Worm (Caenorhabditis elegans): ENCODE data around the gene K05F1.10.

The K05F1.10 gene

DNA sequence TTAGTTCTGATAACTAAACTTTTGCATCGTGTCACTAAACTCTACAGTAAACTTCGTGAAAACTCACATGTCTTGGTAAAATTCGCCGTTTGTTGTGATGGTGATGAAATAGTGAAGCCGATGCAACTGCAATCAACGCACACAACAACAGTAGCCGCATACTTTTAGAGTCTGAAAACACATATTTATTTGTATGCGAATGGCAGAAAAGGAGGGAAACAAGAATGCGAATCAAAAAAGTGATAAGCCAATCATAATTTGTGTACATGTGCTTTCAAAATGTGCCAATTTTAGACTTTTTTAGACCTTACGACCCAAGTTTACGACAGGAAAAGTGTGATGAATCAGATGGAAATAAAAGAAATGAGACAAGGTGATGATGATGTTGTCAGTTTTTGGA, at the start of gene K05F1.10:
K05F1.10 (minus strand) TSS at position 171 of the 400 bp plus-strand sequence.
- TF ChIP-seq snpc-4 (tag; optimal IDR thresholded peaks at IDR 0.05) (no peak), blmp-1 (tag; optimal IDR thresholded peaks at IDR 0.05) (no peak), lin-32 (GFP tag; optimal IDR thresholded peaks at IDR 0.05) (no peak), unc-62 (GFP tag; optimal IDR thresholded peaks at IDR 0.05) (no peak), sptf-1 (tag; optimal IDR thresholded peaks at IDR 0.05) (no peak), mab-5 (tag; optimal IDR thresholded peaks at IDR 0.05) (no peak), elt-1 (tag; optimal IDR thresholded peaks at IDR 0.05; ENCODE audit: borderline replicate concordance, insufficient read depth) (no peak), flh-1 (GFP tag; optimal IDR thresholded peaks at IDR 0.05) (no peak), ceh-39 (tag; optimal IDR thresholded peaks at IDR 0.05) (no peak), M03D4.4 (tag; optimal IDR thresholded peaks at IDR 0.05) (no peak), hlh-1 (tag; optimal IDR thresholded peaks at IDR 0.05) (no peak)

DNA sequence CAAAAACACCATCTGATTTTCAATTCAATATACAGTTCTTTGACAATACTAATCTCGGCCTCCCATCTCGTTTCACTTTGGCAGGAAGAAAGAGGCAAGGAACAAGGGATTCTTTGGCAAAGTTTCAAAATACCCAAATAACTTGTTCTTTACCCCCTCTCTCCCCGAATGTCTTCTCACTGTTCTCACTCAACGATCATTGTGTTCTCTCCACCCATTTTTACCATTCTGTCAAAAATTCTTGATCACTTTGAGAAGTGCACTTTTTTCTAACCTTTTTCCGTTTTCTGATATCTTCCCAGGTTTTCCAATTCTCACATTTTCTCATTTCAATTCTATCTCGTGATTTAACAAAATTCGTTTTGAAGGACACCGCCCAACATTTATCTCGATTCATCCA, 48.8 kb upstream of the K05F1.10 start, which contains the start of gene H41C03.1:
H41C03.1 (plus strand) TSS at position 301 of the 400 bp plus-strand sequence.
- no peak for TF ChIP-seq nhr-237 (tag; optimal IDR thresholded peaks at IDR 0.05)
- no peak for TF ChIP-seq unc-62 (GFP tag; optimal IDR thresholded peaks at IDR 0.05)
- TF ChIP-seq mls-2 (tag; optimal IDR thresholded peaks at IDR 0.05) = no peak
- TF ChIP-seq unc-120 (tag; optimal IDR thresholded peaks at IDR 0.05; ENCODE audit: poor library complexity, severe bottlenecking) = no peak
- TF ChIP-seq ceh-39 (tag; optimal IDR thresholded peaks at IDR 0.05) = no peak
- no peak for TF ChIP-seq sptf-1 (tag; optimal IDR thresholded peaks at IDR 0.05)
- no peak for TF ChIP-seq ztf-11 (tag; optimal IDR thresholded peaks at IDR 0.05)
- TF ChIP-seq M03D4.4 (tag; optimal IDR thresholded peaks at IDR 0.05) = no peak
- no peak for TF ChIP-seq mab-5 (tag; optimal IDR thresholded peaks at IDR 0.05)
- TF ChIP-seq nhr-12 (tag; optimal IDR thresholded peaks at IDR 0.05) = no peak
- TF ChIP-seq cnd-1 (tag; optimal IDR thresholded peaks at IDR 0.05) = no peak

DNA sequence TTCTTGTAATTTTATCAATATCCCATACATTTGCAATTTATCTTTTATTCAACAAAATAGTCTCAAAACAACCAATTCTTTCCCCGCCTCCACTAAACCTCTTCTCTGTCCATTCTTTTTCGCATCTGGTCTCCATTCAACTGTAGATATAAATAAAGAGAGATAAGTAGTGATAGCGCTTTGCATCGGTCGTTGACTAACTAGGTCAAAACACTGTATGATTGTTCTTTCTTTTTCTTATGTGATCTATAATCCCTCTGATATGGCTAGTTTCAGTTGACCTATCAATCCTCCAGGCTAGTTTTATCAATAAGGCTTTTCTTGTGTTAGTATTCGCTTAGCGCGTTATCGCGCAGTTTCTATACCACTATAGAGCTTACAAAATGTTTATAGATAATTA, 48.0 kb upstream of the K05F1.10 start:
- TF ChIP-seq nhr-12 (tag; optimal IDR thresholded peaks at IDR 0.05) = no peak
- no peak for TF ChIP-seq flh-1 (GFP tag; optimal IDR thresholded peaks at IDR 0.05)
- no peak for TF ChIP-seq nhr-237 (tag; optimal IDR thresholded peaks at IDR 0.05)
- TF ChIP-seq elt-3 (tag; optimal IDR thresholded peaks at IDR 0.05) = peak; percentile 44
- no peak for TF ChIP-seq tbx-8 (GFP tag; optimal IDR thresholded peaks at IDR 0.05)
- no peak for TF ChIP-seq nhr-28 (tag; optimal IDR thresholded peaks at IDR 0.05)
- TF ChIP-seq ham-2 (GFP tag; optimal IDR thresholded peaks at IDR 0.05) = peak; percentile 51

DNA sequence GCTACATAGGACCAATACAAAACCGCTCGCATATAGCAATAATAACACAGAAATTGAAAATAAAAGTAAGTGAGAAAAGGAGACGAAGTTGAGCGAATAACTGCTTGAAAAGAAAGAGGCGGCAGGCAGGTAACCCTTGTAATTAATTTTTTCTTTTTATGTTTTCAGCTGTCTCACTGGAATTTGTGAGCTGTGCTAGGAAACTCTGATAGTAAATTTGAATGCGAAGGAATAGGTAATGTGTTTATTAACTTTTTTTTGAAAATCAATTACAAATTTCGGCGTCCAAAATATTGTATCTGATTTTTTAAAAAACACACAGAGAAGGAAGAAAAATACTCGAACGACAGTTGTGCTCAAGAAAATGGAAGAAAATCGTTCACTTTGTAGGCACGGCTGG, 46.7 kb upstream of the K05F1.10 start, which contains the start of gene H41C03.2:
H41C03.2 (minus strand) TSS at position 101 of the 400 bp plus-strand sequence.
- no peak for TF ChIP-seq nhr-237 (tag; optimal IDR thresholded peaks at IDR 0.05)
- no peak for TF ChIP-seq ceh-43 (GFP tag; optimal IDR thresholded peaks at IDR 0.05)
- TF ChIP-seq pha-4 (tag; optimal IDR thresholded peaks at IDR 0.05) = no peak
- no peak for TF ChIP-seq zip-8 (tag; optimal IDR thresholded peaks at IDR 0.05)
- no peak for TF ChIP-seq ztf-11 (tag; optimal IDR thresholded peaks at IDR 0.05)
- no peak for TF ChIP-seq flh-1 (GFP tag; optimal IDR thresholded peaks at IDR 0.05)
- TF ChIP-seq mls-2 (tag; optimal IDR thresholded peaks at IDR 0.05) = no peak
- TF ChIP-seq M03D4.4 (tag; optimal IDR thresholded peaks at IDR 0.05) = no peak
- TF ChIP-seq elt-1 (tag; optimal IDR thresholded peaks at IDR 0.05; ENCODE audit: borderline replicate concordance, insufficient read depth) = no peak
- no peak for TF ChIP-seq ham-2 (GFP tag; optimal IDR thresholded peaks at IDR 0.05)
- TF ChIP-seq ceh-83 (GFP tag; optimal IDR thresholded peaks at IDR 0.05) = no peak
- no peak for TF ChIP-seq nhr-76 (tag; optimal IDR thresholded peaks at IDR 0.05)
- TF ChIP-seq bed-3 (GFP tag; optimal IDR thresholded peaks at IDR 0.05) = no peak
- TF ChIP-seq mep-1 (tag; optimal IDR thresholded peaks at IDR 0.05) = no peak
- TF ChIP-seq unc-39 (tag; optimal IDR thresholded peaks at IDR 0.05) = no peak
- no peak for TF ChIP-seq mab-5 (tag; optimal IDR thresholded peaks at IDR 0.05)
- TF ChIP-seq nhr-12 (tag; optimal IDR thresholded peaks at IDR 0.05) = no peak

DNA sequence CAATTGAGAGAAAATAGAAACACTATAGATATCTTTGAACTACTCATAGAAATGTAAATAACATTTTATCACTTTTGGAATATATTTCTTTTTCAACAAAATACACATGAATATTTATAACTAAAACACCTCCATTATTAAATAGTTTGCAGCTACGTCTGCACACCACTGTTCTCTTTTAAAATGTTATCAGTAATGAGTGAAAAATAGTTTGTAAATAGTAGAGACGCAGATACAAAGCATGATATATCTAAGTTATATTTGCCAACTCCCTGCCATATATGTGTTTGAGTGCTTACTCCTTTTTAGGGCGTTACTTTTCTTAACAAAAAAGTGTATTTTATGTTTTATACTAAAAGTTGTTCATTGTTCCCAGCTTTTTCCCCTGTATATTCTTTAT, 40.9 kb upstream of the K05F1.10 start:
- TF ChIP-seq elt-3 (tag; optimal IDR thresholded peaks at IDR 0.05) (no peak), tbx-8 (GFP tag; optimal IDR thresholded peaks at IDR 0.05) (no peak), nhr-76 (tag; optimal IDR thresholded peaks at IDR 0.05) (no peak), hlh-1 (tag; optimal IDR thresholded peaks at IDR 0.05) (no peak), pha-4 (tag; optimal IDR thresholded peaks at IDR 0.05) (no peak), nhr-28 (tag; optimal IDR thresholded peaks at IDR 0.05) (no peak), blmp-1 (tag; optimal IDR thresholded peaks at IDR 0.05) (no peak), lin-32 (GFP tag; optimal IDR thresholded peaks at IDR 0.05) (no peak)

DNA sequence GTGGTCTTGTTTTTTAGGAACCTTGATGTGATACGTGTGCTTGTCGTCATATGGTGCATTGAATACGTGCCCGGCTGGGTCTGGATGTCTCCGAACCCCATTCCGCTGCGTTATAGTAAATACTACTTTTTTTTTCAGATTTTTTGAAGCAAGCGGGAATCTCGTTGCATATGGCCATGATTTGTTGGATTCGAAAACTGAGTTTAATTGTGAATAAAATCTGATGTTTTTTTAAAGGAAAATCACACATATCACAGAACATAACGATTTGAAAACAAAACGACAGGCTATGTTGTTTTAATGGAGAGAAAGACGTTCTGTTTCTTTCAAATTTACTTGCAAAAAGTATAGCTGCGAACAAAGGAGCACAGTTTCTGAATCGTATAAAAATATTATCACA, 40.2 kb upstream of the K05F1.10 start, which contains the start of the genes ZK1248.17 and H41C03.3:
ZK1248.17 (minus strand) TSS at position 101 of the 400 bp plus-strand sequence.
H41C03.3 (plus strand) TSS at position 337 of the 400 bp plus-strand sequence.
- TF ChIP-seq elt-3 (tag; optimal IDR thresholded peaks at IDR 0.05) = no peak
- TF ChIP-seq ceh-39 (tag; optimal IDR thresholded peaks at IDR 0.05) = no peak
- no peak for TF ChIP-seq M03D4.4 (tag; optimal IDR thresholded peaks at IDR 0.05)
- TF ChIP-seq nhr-76 (tag; optimal IDR thresholded peaks at IDR 0.05) = no peak
- no peak for TF ChIP-seq mab-5 (tag; optimal IDR thresholded peaks at IDR 0.05)
- no peak for TF ChIP-seq drap-1 (GFP tag; optimal IDR thresholded peaks at IDR 0.05)
- no peak for TF ChIP-seq lin-32 (GFP tag; optimal IDR thresholded peaks at IDR 0.05)
- TF ChIP-seq ham-2 (GFP tag; optimal IDR thresholded peaks at IDR 0.05) = no peak
- TF ChIP-seq unc-39 (tag; optimal IDR thresholded peaks at IDR 0.05) = no peak

Measured in whole organism, mixed stage, embryonic.